Fruit fly (Drosophila melanogaster): Measurements from ENCODE around the gene Fst.

- TF ChIP-seq tj (GFP tag; optimal IDR thresholded peaks at IDR 0.05) (no peak), Mnt (GFP tag; optimal IDR thresholded peaks at IDR 0.05) (no peak), CG12768 (GFP tag; optimal IDR thresholded peaks at IDR 0.05) (no peak), kay (GFP tag; ENCODE audit: borderline replicate concordance) (no peak), cnc (optimal IDR thresholded peaks at IDR 0.05) (no peak), Clk (GFP tag; optimal IDR thresholded peaks at IDR 0.05) (no peak), cic (GFP tag; optimal IDR thresholded peaks at IDR 0.05) (no peak), CG11617 (GFP tag; optimal IDR thresholded peaks at IDR 0.05) (no peak), CG14711 (tag; optimal IDR thresholded peaks at IDR 0.05) (no peak), ovo (GFP tag; optimal IDR thresholded peaks at IDR 0.05) (no peak), CG5204 (GFP tag; optimal IDR thresholded peaks at IDR 0.05) (no peak), CG33017 (tag; optimal IDR thresholded peaks at IDR 0.05) (no peak), Crg-1 (GFP tag; optimal IDR thresholded peaks at IDR 0.05) (no peak)
These were observed 38.2 kb upstream of the Fst start, which contains the start of gene CG9444 for dm6 chr3R:9684125-9684524.

Measured in whole organism, adult.